Fruit fly (Drosophila melanogaster): ENCODE results near the gene CG13312.

The CG13312 gene

DNA sequence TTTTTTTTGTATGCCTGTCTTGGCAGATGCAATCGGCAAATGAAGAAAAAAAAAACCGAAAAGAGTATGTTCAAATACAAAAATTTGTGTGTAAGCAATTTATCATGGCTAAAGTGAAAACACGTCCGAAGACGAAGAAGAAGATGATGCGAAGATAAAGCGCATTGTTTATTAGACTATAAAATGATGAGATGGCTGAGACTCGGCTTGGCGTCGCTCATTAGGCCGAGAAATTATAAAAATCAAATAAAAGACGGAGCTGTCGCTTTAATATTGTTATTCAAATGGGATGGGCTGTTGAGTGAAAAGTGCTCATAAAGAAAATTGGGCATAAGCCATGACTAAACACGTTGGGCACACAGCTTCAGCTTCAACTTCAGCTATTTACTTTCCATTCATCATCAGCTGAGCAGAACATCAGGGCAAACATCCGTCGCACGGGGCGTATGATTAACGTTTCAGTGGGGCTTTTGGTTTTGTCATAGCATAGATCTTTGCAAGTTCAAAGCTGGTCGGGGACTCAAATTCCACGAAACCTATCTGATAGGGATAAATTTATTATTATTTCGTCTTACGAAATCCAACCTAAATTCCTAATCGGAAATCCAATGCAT lies 36.3 kb downstream of the CG13312 start:
- TF ChIP-seq Dfd (GFP tag; optimal IDR thresholded peaks at IDR 0.05) (no peak), Abd-B (GFP tag; optimal IDR thresholded peaks at IDR 0.05) (no peak), dmrt93B (GFP tag; optimal IDR thresholded peaks at IDR 0.05) (no peak), Sp1 (GFP tag; optimal IDR thresholded peaks at IDR 0.05) (no peak)

DNA sequence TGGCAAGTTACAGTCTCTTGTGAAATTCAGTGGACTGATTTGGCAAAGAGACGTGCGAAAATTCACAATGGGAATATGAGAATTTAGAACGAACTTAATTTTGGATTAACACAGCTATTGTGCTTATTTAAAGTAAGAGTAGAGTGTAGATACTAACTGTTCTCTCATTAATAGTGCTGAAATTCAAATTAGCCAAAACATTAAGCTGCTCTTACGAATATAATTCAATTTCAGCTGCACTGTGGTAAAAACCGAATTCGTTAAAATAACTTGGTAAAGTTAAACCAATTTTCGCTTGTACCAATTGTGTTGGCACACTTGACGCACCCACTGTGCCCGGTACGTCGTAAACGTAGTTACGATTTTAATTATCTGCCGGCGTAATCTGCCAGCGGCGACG lies 39.1 kb downstream of the CG13312 start:
- no peak for TF ChIP-seq dl (GFP tag; optimal IDR thresholded peaks at IDR 0.05; ENCODE audit: insufficient read depth in 1 of 2, partially characterized antibody in 2 of 2)
- no peak for TF ChIP-seq usp (GFP tag; optimal IDR thresholded peaks at IDR 0.05)
- peak; percentile 45 for TF ChIP-seq rgr (GFP tag; optimal IDR thresholded peaks at IDR 0.05)
- no peak for TF ChIP-seq N (GFP tag; optimal IDR thresholded peaks at IDR 0.05)
- TF ChIP-seq CG32264 (GFP tag; optimal IDR thresholded peaks at IDR 0.05), result peak; percentile 13
- no peak for TF ChIP-seq Hr83 (GFP tag; optimal IDR thresholded peaks at IDR 0.05; ENCODE audit: poor library complexity, severe bottlenecking)
- peak; percentile 19 for TF ChIP-seq sv (GFP tag; optimal IDR thresholded peaks at IDR 0.05)
- peak; percentile 59 for TF ChIP-seq br (GFP tag; optimal IDR thresholded peaks at IDR 0.05)
- TF ChIP-seq tai (GFP tag; optimal IDR thresholded peaks at IDR 0.05), result peak; percentile 6
- peak; percentile 64 for TF ChIP-seq ey (GFP tag; optimal IDR thresholded peaks at IDR 0.05)
- TF ChIP-seq Dif (GFP tag; optimal IDR thresholded peaks at IDR 0.05; ENCODE audit: partially characterized antibody), result no peak
- TF ChIP-seq sage (GFP tag; optimal IDR thresholded peaks at IDR 0.05), result no peak
- TF ChIP-seq brk (GFP tag; optimal IDR thresholded peaks at IDR 0.05), result no peak
- peak in 1 of 2 experiments; percentile 59 for TF ChIP-seq foxo (GFP tag; optimal IDR thresholded peaks at IDR 0.05)
- no peak for TF ChIP-seq Jra (GFP tag; optimal IDR thresholded peaks at IDR 0.05)
- TF ChIP-seq HLH106 (tag; optimal IDR thresholded peaks at IDR 0.05), result peak; percentile 56
- peak; percentile 63 for TF ChIP-seq h (GFP tag; optimal IDR thresholded peaks at IDR 0.05)
- no peak for TF ChIP-seq Myc (optimal IDR thresholded peaks at IDR 0.05)
- TF ChIP-seq jim (GFP tag; optimal IDR thresholded peaks at IDR 0.05), result no peak
- TF ChIP-seq lola (GFP tag; optimal IDR thresholded peaks at IDR 0.05), result no peak
- TF ChIP-seq psq (GFP tag; optimal IDR thresholded peaks at IDR 0.05), result peak; percentile 13
- no peak for TF ChIP-seq woc (GFP tag; optimal IDR thresholded peaks at IDR 0.05)
- no peak for TF ChIP-seq Vsx2 (GFP tag; optimal IDR thresholded peaks at IDR 0.05; ENCODE audit: partially characterized antibody)
- TF ChIP-seq CrebA (GFP tag; optimal IDR thresholded peaks at IDR 0.05; ENCODE audit: borderline replicate concordance), result no peak
- no peak for TF ChIP-seq GATAd (GFP tag; optimal IDR thresholded peaks at IDR 0.05)
- TF ChIP-seq Hnf4 (GFP tag; optimal IDR thresholded peaks at IDR 0.05), result no peak
- TF ChIP-seq Dfd (GFP tag; optimal IDR thresholded peaks at IDR 0.05), result no peak
- TF ChIP-seq Sp1 (GFP tag; optimal IDR thresholded peaks at IDR 0.05), result peak; percentile 31
- TF ChIP-seq dsf (GFP tag; optimal IDR thresholded peaks at IDR 0.05; ENCODE audit: borderline replicate concordance), result no peak
- no peak for TF ChIP-seq Hr78 (GFP tag; optimal IDR thresholded peaks at IDR 0.05)
- no peak for TF ChIP-seq Mio (GFP tag; optimal IDR thresholded peaks at IDR 0.05)
- no peak for TF ChIP-seq Rel (GFP tag; optimal IDR thresholded peaks at IDR 0.05)
- no peak for TF ChIP-seq Rel (tag; optimal IDR thresholded peaks at IDR 0.05)
- no peak for TF ChIP-seq CG9705 (GFP tag; optimal IDR thresholded peaks at IDR 0.05)
- peak; percentile 53 for TF ChIP-seq OdsH (GFP tag; optimal IDR thresholded peaks at IDR 0.05)
- TF ChIP-seq dmrt93B (GFP tag; optimal IDR thresholded peaks at IDR 0.05), result peak; percentile 52
- no peak for TF ChIP-seq pan (optimal IDR thresholded peaks at IDR 0.05)
- TF ChIP-seq fru (GFP tag; optimal IDR thresholded peaks at IDR 0.05), result peak; percentile 65
- no peak for TF ChIP-seq Abd-B (GFP tag; optimal IDR thresholded peaks at IDR 0.05)

DNA sequence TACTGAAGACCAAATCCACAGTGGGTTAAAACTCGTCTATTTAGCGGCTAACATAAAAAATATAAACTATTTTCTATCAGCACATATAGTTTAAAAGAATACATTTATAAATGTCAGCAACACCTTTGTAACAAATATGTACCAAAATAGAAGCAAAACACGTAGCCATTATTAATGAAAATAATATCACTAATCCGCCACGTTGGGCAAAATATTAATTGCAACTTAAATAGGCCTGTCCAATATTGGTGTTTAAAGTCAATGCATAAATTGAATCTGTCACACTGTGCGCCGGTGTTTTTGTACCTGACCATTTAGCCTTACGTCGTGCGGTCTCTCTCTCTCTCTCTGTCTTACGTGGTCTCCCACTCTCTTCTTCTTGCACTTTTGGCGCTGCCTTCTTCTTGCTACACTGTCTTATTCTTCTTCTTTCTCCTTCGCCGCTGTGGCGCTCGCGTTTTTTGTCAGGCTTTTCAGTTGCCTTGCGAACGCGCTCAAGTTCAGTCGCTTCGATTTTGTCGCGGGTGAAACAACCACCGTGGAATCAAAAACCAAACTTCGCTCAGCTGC lies 41.0 kb downstream of the CG13312 start:
- TF ChIP-seq jim (GFP tag; optimal IDR thresholded peaks at IDR 0.05) (no peak), ey (GFP tag; optimal IDR thresholded peaks at IDR 0.05) (peak; percentile 98), psq (GFP tag; optimal IDR thresholded peaks at IDR 0.05) (peak; percentile 96), N (GFP tag; optimal IDR thresholded peaks at IDR 0.05) (no peak), sv (GFP tag; optimal IDR thresholded peaks at IDR 0.05) (peak; percentile 99), pan (optimal IDR thresholded peaks at IDR 0.05) (no peak), tai (GFP tag; optimal IDR thresholded peaks at IDR 0.05) (peak; percentile 94), Dif (GFP tag; optimal IDR thresholded peaks at IDR 0.05; ENCODE audit: partially characterized antibody) (peak; percentile 41), h (GFP tag; optimal IDR thresholded peaks at IDR 0.05) (peak; percentile 98), CG32264 (GFP tag; optimal IDR thresholded peaks at IDR 0.05) (peak; percentile 87), br (GFP tag; optimal IDR thresholded peaks at IDR 0.05) (peak; percentile 97), usp (GFP tag; optimal IDR thresholded peaks at IDR 0.05) (no peak), sage (GFP tag; optimal IDR thresholded peaks at IDR 0.05) (peak; percentile 93), Sp1 (GFP tag; optimal IDR thresholded peaks at IDR 0.05) (peak; percentile 98), rgr (GFP tag; optimal IDR thresholded peaks at IDR 0.05) (peak; percentile 97), CG9705 (GFP tag; optimal IDR thresholded peaks at IDR 0.05) (peak; percentile 98), Rel (GFP tag; optimal IDR thresholded peaks at IDR 0.05) (peak; percentile 86), Rel (tag; optimal IDR thresholded peaks at IDR 0.05) (peak; percentile 78), fru (GFP tag; optimal IDR thresholded peaks at IDR 0.05) (peak; percentile 98), Mio (GFP tag; optimal IDR thresholded peaks at IDR 0.05) (peak; percentile 84), Vsx2 (GFP tag; optimal IDR thresholded peaks at IDR 0.05; ENCODE audit: partially characterized antibody) (peak; percentile 87), foxo (GFP tag; optimal IDR thresholded peaks at IDR 0.05) (peak; percentile 86 to 97), Hr83 (GFP tag; optimal IDR thresholded peaks at IDR 0.05; ENCODE audit: poor library complexity, severe bottlenecking) (peak; percentile 76), lola (GFP tag; optimal IDR thresholded peaks at IDR 0.05) (no peak), Jra (GFP tag; optimal IDR thresholded peaks at IDR 0.05) (peak; percentile 89), Hr78 (GFP tag; optimal IDR thresholded peaks at IDR 0.05) (no peak), dmrt93B (GFP tag; optimal IDR thresholded peaks at IDR 0.05) (peak; percentile 98), HLH106 (tag; optimal IDR thresholded peaks at IDR 0.05) (peak; percentile 98), dl (GFP tag; optimal IDR thresholded peaks at IDR 0.05; ENCODE audit: insufficient read depth in 1 of 2, partially characterized antibody in 2 of 2) (peak; percentile 9 to 73), woc (GFP tag; optimal IDR thresholded peaks at IDR 0.05) (peak; percentile 97), CrebA (GFP tag; optimal IDR thresholded peaks at IDR 0.05; ENCODE audit: borderline replicate concordance) (peak; percentile 70), Hnf4 (GFP tag; optimal IDR thresholded peaks at IDR 0.05) (peak; percentile 93), Dfd (GFP tag; optimal IDR thresholded peaks at IDR 0.05) (no peak), Myc (optimal IDR thresholded peaks at IDR 0.05) (no peak), GATAd (GFP tag; optimal IDR thresholded peaks at IDR 0.05) (peak; percentile 68)
